Worm (Caenorhabditis elegans): ENCODE measurements around the gene pnc-1.

pnc-1 gene

DNA sequence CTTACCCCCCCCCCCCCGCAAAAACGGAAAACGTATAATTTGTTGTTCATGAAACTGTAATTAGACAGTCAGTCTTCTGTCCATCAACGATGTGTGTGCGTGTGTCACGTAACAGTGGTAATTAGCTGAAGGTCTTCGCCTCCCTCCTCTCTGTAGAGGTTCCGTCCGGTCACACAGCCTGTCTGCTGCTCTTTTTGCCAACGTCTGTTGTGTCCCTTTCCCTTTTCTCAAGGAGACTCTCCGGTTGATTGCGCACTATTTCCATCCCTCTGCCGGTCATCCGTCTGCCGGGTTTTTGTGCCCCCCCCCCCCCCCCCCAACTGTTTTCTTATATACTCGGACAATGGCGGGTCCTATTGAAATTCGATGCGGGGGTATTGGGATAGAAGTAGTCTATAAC is 8.6 kb upstream of the pnc-1 start (continued):
- no peak for TF ChIP-seq snpc-4 (tag; optimal IDR thresholded peaks at IDR 0.05)

DNA sequence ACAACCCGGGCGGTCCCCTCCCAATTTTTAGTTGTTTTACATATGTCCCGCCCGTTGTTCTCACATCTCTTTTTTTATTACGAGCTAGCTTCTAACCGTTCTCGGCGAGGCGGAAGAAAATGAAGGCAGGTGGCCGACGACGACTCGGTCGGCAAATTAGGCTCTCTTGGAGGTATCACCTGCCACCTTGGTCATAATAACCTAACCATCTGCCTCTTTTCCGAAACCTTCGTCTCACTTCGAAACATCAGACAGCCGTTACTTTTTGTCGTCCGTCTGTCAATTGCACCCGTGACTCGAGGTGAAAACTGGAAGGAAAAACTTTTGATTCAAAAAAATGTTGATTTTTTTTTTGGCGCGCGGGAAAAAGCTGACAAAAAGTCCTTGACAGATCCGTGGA is 6.8 kb upstream of the pnc-1 start:
- TF ChIP-seq nhr-12 (tag; optimal IDR thresholded peaks at IDR 0.05), result no peak
- TF ChIP-seq pha-4 (tag; optimal IDR thresholded peaks at IDR 0.05), result no peak
- no peak for TF ChIP-seq blmp-1 (tag; optimal IDR thresholded peaks at IDR 0.05)
- no peak for TF ChIP-seq mab-5 (tag; optimal IDR thresholded peaks at IDR 0.05)
- TF ChIP-seq ceh-43 (GFP tag; optimal IDR thresholded peaks at IDR 0.05), result no peak
- peak; percentile 69 for TF ChIP-seq lin-32 (GFP tag; optimal IDR thresholded peaks at IDR 0.05)
- TF ChIP-seq nhr-2 (tag; optimal IDR thresholded peaks at IDR 0.05), result peak; percentile 78
- no peak for TF ChIP-seq unc-120 (tag; optimal IDR thresholded peaks at IDR 0.05; ENCODE audit: poor library complexity, severe bottlenecking)
- TF ChIP-seq drap-1 (GFP tag; optimal IDR thresholded peaks at IDR 0.05), result no peak
- no peak for TF ChIP-seq ham-2 (GFP tag; optimal IDR thresholded peaks at IDR 0.05)
- no peak for TF ChIP-seq snpc-4 (tag; optimal IDR thresholded peaks at IDR 0.05)
- no peak for TF ChIP-seq ceh-83 (GFP tag; optimal IDR thresholded peaks at IDR 0.05)
- no peak for TF ChIP-seq ces-1 (GFP tag; optimal IDR thresholded peaks at IDR 0.05)
- TF ChIP-seq sptf-1 (tag; optimal IDR thresholded peaks at IDR 0.05), result no peak
- TF ChIP-seq nhr-28 (tag; optimal IDR thresholded peaks at IDR 0.05), result no peak
- TF ChIP-seq elt-3 (tag; optimal IDR thresholded peaks at IDR 0.05), result no peak
- peak; percentile 52 for TF ChIP-seq ztf-11 (tag; optimal IDR thresholded peaks at IDR 0.05)
- no peak for TF ChIP-seq nhr-76 (tag; optimal IDR thresholded peaks at IDR 0.05)
- no peak for TF ChIP-seq sem-2 (GFP tag; optimal IDR thresholded peaks at IDR 0.05)
- TF ChIP-seq cnd-1 (tag; optimal IDR thresholded peaks at IDR 0.05), result peak; percentile 38
- no peak for TF ChIP-seq flh-1 (GFP tag; optimal IDR thresholded peaks at IDR 0.05)
- TF ChIP-seq ceh-39 (tag; optimal IDR thresholded peaks at IDR 0.05), result no peak
- TF ChIP-seq mep-1 (tag; optimal IDR thresholded peaks at IDR 0.05), result no peak
- no peak for TF ChIP-seq zip-8 (tag; optimal IDR thresholded peaks at IDR 0.05)
- TF ChIP-seq nhr-237 (tag; optimal IDR thresholded peaks at IDR 0.05), result no peak
- no peak for TF ChIP-seq elt-1 (tag; optimal IDR thresholded peaks at IDR 0.05; ENCODE audit: borderline replicate concordance, insufficient read depth)
- no peak for TF ChIP-seq bed-3 (GFP tag; optimal IDR thresholded peaks at IDR 0.05)
- peak; percentile 16 for TF ChIP-seq unc-62 (GFP tag; optimal IDR thresholded peaks at IDR 0.05)
- no peak for TF ChIP-seq lin-13 (tag; optimal IDR thresholded peaks at IDR 0.05)
- peak; percentile 16 for TF ChIP-seq hlh-1 (tag; optimal IDR thresholded peaks at IDR 0.05)
- no peak for TF ChIP-seq unc-39 (tag; optimal IDR thresholded peaks at IDR 0.05)
- no peak for TF ChIP-seq lsy-2 (tag; optimal IDR thresholded peaks at IDR 0.05)
- TF ChIP-seq tbx-8 (GFP tag; optimal IDR thresholded peaks at IDR 0.05), result no peak
- TF ChIP-seq M03D4.4 (tag; optimal IDR thresholded peaks at IDR 0.05), result no peak
- TF ChIP-seq mls-2 (tag; optimal IDR thresholded peaks at IDR 0.05), result no peak

DNA sequence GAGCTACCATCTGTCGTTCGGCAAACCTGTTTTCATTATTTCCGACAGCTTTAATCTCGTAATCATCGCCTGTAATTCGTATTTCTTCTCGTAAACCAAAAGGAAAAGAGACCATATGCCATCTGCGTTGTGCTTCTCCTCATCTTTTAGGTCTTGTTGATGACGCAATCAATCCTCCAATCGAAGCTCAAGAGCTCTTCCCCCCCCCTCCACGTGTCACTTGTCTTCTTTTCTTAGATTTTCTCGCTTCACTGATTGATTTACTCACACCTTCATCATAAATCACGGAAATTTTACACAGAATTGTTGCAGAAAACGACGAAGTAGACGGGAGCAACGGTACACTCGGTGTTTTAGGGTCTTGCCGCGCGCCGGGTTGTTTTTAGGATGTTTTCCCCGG is 5.6 kb upstream of the pnc-1 start, which contains the start of gene tcl-2:
Gene tcl-2, plus strand, starts transcription at position 388 of the 400 bp plus-strand sequence.
- no peak for TF ChIP-seq elt-1 (tag; optimal IDR thresholded peaks at IDR 0.05; ENCODE audit: borderline replicate concordance, insufficient read depth)
- TF ChIP-seq pha-4 (tag; optimal IDR thresholded peaks at IDR 0.05), result no peak
- TF ChIP-seq cnd-1 (tag; optimal IDR thresholded peaks at IDR 0.05), result peak; percentile 49
- peak; percentile 89 for TF ChIP-seq zip-8 (tag; optimal IDR thresholded peaks at IDR 0.05)
- peak; percentile 22 for TF ChIP-seq sem-2 (GFP tag; optimal IDR thresholded peaks at IDR 0.05)
- peak; percentile 26 for TF ChIP-seq ztf-11 (tag; optimal IDR thresholded peaks at IDR 0.05)
- no peak for TF ChIP-seq elt-3 (tag; optimal IDR thresholded peaks at IDR 0.05)
- peak; percentile 63 for TF ChIP-seq lin-32 (GFP tag; optimal IDR thresholded peaks at IDR 0.05)
- peak; percentile 67 for TF ChIP-seq unc-62 (GFP tag; optimal IDR thresholded peaks at IDR 0.05)
- TF ChIP-seq hlh-1 (tag; optimal IDR thresholded peaks at IDR 0.05), result no peak

DNA sequence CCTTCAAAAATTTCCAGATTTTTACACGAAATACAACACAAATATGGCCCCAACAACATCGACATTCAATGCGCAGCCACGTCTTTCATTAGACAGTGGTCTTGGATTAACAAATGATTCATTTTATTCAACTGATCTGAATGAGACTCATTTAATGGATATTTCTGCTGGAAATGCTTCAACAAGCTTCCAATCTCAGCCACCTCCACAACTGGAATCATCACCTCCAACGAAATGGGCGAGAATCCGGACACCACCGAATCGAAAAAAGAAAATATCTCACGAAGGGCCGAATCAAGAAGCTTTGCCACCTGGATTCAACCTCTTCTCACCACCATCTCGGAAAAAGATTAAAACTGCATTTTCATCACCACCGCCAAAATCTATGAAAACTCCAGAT is 4.6 kb upstream of the pnc-1 start:
- TF ChIP-seq mab-5 (tag; optimal IDR thresholded peaks at IDR 0.05) (no peak), unc-39 (tag; optimal IDR thresholded peaks at IDR 0.05) (no peak), ces-1 (GFP tag; optimal IDR thresholded peaks at IDR 0.05) (no peak), tbx-8 (GFP tag; optimal IDR thresholded peaks at IDR 0.05) (no peak), drap-1 (GFP tag; optimal IDR thresholded peaks at IDR 0.05) (no peak), nhr-237 (tag; optimal IDR thresholded peaks at IDR 0.05) (no peak), nhr-2 (tag; optimal IDR thresholded peaks at IDR 0.05) (no peak), zip-8 (tag; optimal IDR thresholded peaks at IDR 0.05) (no peak), blmp-1 (tag; optimal IDR thresholded peaks at IDR 0.05) (no peak), nhr-28 (tag; optimal IDR thresholded peaks at IDR 0.05) (no peak), ceh-39 (tag; optimal IDR thresholded peaks at IDR 0.05) (no peak), mep-1 (tag; optimal IDR thresholded peaks at IDR 0.05) (no peak), flh-1 (GFP tag; optimal IDR thresholded peaks at IDR 0.05) (no peak), M03D4.4 (tag; optimal IDR thresholded peaks at IDR 0.05) (no peak), elt-3 (tag; optimal IDR thresholded peaks at IDR 0.05) (no peak), snpc-4 (tag; optimal IDR thresholded peaks at IDR 0.05) (no peak), pha-4 (tag; optimal IDR thresholded peaks at IDR 0.05) (no peak)

Data from whole organism, mixed stage, embryonic.